Fruit fly (Drosophila melanogaster) whole organism, adult: ENCODE results near the gene CG32454.

ENCODE experiments used
- CG11617 ChIP-seq: fragments of 200-800 bp; sonication (Bioruptor generic); optimal IDR thresholded peaks from 2 replicates; lab custom pipeline; 2017; ENCODE audit warnings: mild to moderate bottlenecking, missing biosample characterization, missing genetic modification reagents, missing genetic modification characterization
- CG12768 ChIP-seq: fragments of 200-800 bp; sonication (Bioruptor generic); optimal IDR thresholded peaks from 2 replicates; lab custom pipeline; 2017; ENCODE audit warnings: missing biosample characterization, missing genetic modification characterization, mild to moderate bottlenecking, moderate library complexity, missing genetic modification reagents
- CG14711 ChIP-seq: fragments of 200-800 bp; sonication (Bioruptor generic); optimal IDR thresholded peaks from 2 replicates; lab custom pipeline; 2018; ENCODE audit warnings: missing biosample characterization, mild to moderate bottlenecking, missing genetic modification characterization, moderate library complexity
- CG1620 ChIP-seq: fragments of 200-800 bp; sonication (Bioruptor generic); optimal IDR thresholded peaks from 2 replicates; lab custom pipeline; 2016; ENCODE audit warnings: missing biosample characterization, missing genetic modification characterization
- CG5204 ChIP-seq: fragments of 200-800 bp; sonication (Bioruptor generic); optimal IDR thresholded peaks from 2 replicates; lab custom pipeline; 2016; ENCODE audit warnings: missing biosample characterization, missing genetic modification characterization
- CG7101 ChIP-seq: fragments of 200-800 bp; sonication (Bioruptor generic); optimal IDR thresholded peaks from 2 replicates; lab custom pipeline; 2018; ENCODE audit warnings: missing biosample characterization, mild to moderate bottlenecking, missing genetic modification characterization, moderate library complexity
- Crg-1 ChIP-seq: fragments of 200-800 bp; sonication (Bioruptor generic); optimal IDR thresholded peaks from 2 replicates; lab custom pipeline; 2016; ENCODE audit warnings: missing biosample characterization, missing genetic modification characterization
- Mnt ChIP-seq: fragments of 200-800 bp; sonication (Bioruptor generic); optimal IDR thresholded peaks from 2 replicates; lab custom pipeline; 2016; ENCODE audit warnings: missing biosample characterization, mild to moderate bottlenecking, missing genetic modification characterization
- bab1 ChIP-seq: fragments of 200-800 bp; sonication (Bioruptor generic); optimal IDR thresholded peaks from 3 replicates; lab custom pipeline; 2019; ENCODE audit warnings: missing biosample characterization, mild to moderate bottlenecking, missing genetic modification characterization, moderate library complexity
- cnc ChIP-seq, 2 experiments: fragments of >200 bp; optimal IDR thresholded peaks; 2 replicates each; lab custom pipeline; 2017
- kay ChIP-seq: fragments of 200-800 bp; sonication (Bioruptor generic); peaks from one replicate; lab custom pipeline; 2016; ENCODE audit warnings: missing biosample characterization, missing genetic modification characterization, borderline replicate concordance
- ovo ChIP-seq: fragments of 200-800 bp; sonication (Bioruptor generic); optimal IDR thresholded peaks from 2 replicates; lab custom pipeline; 2016; ENCODE audit warnings: missing biosample characterization, missing genetic modification characterization
- tj ChIP-seq: fragments of 200-800 bp; sonication (Bioruptor generic); optimal IDR thresholded peaks from 3 replicates; lab custom pipeline; 2017; ENCODE audit warnings: missing biosample characterization, mild to moderate bottlenecking, missing genetic modification characterization, moderate library complexity
- toe ChIP-seq: fragments of 200-800 bp; sonication (Bioruptor generic); optimal IDR thresholded peaks from 2 replicates; lab custom pipeline; 2016; ENCODE audit warnings: missing biosample characterization, missing genetic modification characterization

- peak; percentile 54 for TF ChIP-seq kay
- no peak for TF ChIP-seq ovo (GFP tag; lab: Kevin White, UChicago)
- TF ChIP-seq CG14711 = no peak
- TF ChIP-seq Crg-1 (GFP tag; lab: Kevin White, UChicago) = no peak
- no peak for TF ChIP-seq cnc (optimal IDR thresholded peaks at IDR 0.05; lab: Kevin White, UChicago)
- no peak for TF ChIP-seq CG12768 (GFP tag; lab: Kevin White, UChicago)
- no peak for TF ChIP-seq CG11617 (GFP tag; lab: Kevin White, UChicago)
- TF ChIP-seq bab1 (GFP tag; lab: Kevin White, UChicago) = no peak
- no peak for TF ChIP-seq toe (GFP tag; lab: Kevin White, UChicago)
- no peak for TF ChIP-seq Mnt (GFP tag; lab: Kevin White, UChicago)
- no peak for TF ChIP-seq tj
- TF ChIP-seq CG1620 (GFP tag; lab: Kevin White, UChicago) = no peak
- TF ChIP-seq CG7101 = no peak
- TF ChIP-seq CG5204 (GFP tag; lab: Kevin White, UChicago) = no peak
Observed at dm6 chr3L:22733607-22734006, 4.0 kb downstream of the CG32454 start.
